Worm (Caenorhabditis elegans) whole organism, early embryonic: Measurements from ENCODE around the gene sre-26.

ENCODE experiments used
- B0310.2 ChIP-seq: sonication (generic microtip); optimal IDR thresholded peaks from 2 replicates; lab custom pipeline; 2016; ENCODE audit warnings: mild to moderate bottlenecking, missing genetic modification characterization, missing compliant biosample characterization
- F13C5.2 ChIP-seq: sonication (generic microtip); optimal IDR thresholded peaks from 2 replicates; lab custom pipeline; 2017; ENCODE audit warnings: mild to moderate bottlenecking, missing genetic modification characterization, inconsistent platforms, missing compliant biosample characterization
- aly-1 ChIP-seq: sonication (generic microtip); optimal IDR thresholded peaks from 2 replicates; lab custom pipeline; 2016; ENCODE audit warnings: missing genetic modification characterization, missing compliant biosample characterization
- ama-1 ChIP-seq: fragments of 150-350 bp; optimal IDR thresholded peaks from 2 replicates; lab custom pipeline; 2014
- ceh-13 ChIP-seq: fragments of 200-800 bp; sonication (Bioruptor generic); optimal IDR thresholded peaks from 2 replicates; lab custom pipeline; 2018; ENCODE audit warnings: mild to moderate bottlenecking, missing genetic modification characterization, missing compliant biosample characterization
- ceh-36 ChIP-seq: sonication (generic microtip); optimal IDR thresholded peaks from 2 replicates; lab custom pipeline; 2016; ENCODE audit warnings: missing genetic modification characterization, inconsistent platforms, missing compliant biosample characterization
- ets-7 ChIP-seq: sonication (generic microtip); optimal IDR thresholded peaks from 2 replicates; lab custom pipeline; 2016; ENCODE audit warnings: missing genotype, missing genetic modification characterization, missing compliant biosample characterization
- flt-1 ChIP-seq: fragments of 200-800 bp; sonication (Bioruptor generic); IDR thresholded peaks from 2 replicates; pipeline ENCODE4 v1.3.6; 2022; ENCODE audit warnings: missing genetic modification characterization, missing compliant biosample characterization
- hmbx-1 ChIP-seq: sonication (generic microtip); optimal IDR thresholded peaks from 2 replicates; lab custom pipeline; 2016; ENCODE audit warnings: mild to moderate bottlenecking, missing genetic modification characterization, missing compliant biosample characterization
- hmg-4 ChIP-seq: fragments of 200-800 bp; sonication (Bioruptor generic); optimal IDR thresholded peaks from 2 replicates; lab custom pipeline; 2018; ENCODE audit warnings: mild to moderate bottlenecking, missing genetic modification characterization, missing compliant biosample characterization
- hnd-1 ChIP-seq: sonication (generic microtip); optimal IDR thresholded peaks from 2 replicates; lab custom pipeline; 2016; ENCODE audit warnings: missing genetic modification characterization, missing compliant biosample characterization
- pes-1 ChIP-seq: fragments of 200-800 bp; sonication (Bioruptor generic); IDR thresholded peaks from 2 replicates; pipeline ENCODE4 v1.3.6; 2022; ENCODE audit warnings: missing genetic modification reagents, missing genetic modification characterization, missing compliant biosample characterization
- scrt-1 ChIP-seq: fragments of 200-800 bp; sonication (Bioruptor generic); IDR thresholded peaks from 2 replicates; pipeline ENCODE4 v1.3.6; 2022; ENCODE audit warnings: missing genetic modification characterization, missing compliant biosample characterization
- sea-1 ChIP-seq: fragments of 200-800 bp; sonication (Bioruptor generic); conservative IDR thresholded peaks from 2 replicates; pipeline ENCODE4 v1.3.6; 2022; ENCODE audit warnings: missing genetic modification characterization, missing compliant biosample characterization
- tbx-11 ChIP-seq: fragments of 200-800 bp; sonication (Bioruptor generic); IDR thresholded peaks from 2 replicates; pipeline ENCODE4 v1.3.6; 2022; ENCODE audit warnings: missing genetic modification characterization, missing compliant biosample characterization
- tbx-37 ChIP-seq: fragments of 200-800 bp; sonication (Bioruptor generic); conservative IDR thresholded peaks from 2 replicates; pipeline ENCODE4 v1.3.6; 2022; ENCODE audit warnings: missing genetic modification reagents, missing genetic modification characterization, missing compliant biosample characterization
- tra-4 ChIP-seq: sonication (generic microtip); optimal IDR thresholded peaks from 2 replicates; lab custom pipeline; 2017; ENCODE audit warnings: missing genetic modification characterization, missing compliant biosample characterization

sre-26 gene

DNA sequence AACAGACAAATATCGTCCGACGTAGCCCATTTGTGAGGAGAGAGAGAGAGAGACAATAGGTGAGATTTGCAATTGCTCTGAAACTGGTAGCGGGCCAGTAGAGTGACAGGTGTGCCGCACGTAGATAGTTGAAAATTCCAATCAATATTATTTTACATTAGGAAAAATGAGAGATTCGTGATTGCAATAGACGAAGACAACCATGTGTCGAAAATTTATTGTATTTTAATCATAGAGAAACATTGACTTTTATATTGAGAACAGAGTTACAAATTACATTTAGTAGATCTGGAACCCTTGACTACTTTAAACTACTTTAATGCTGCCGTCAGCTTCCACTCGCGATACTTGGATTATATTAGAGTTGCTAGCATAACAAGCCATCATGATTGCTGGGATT lies 8.0 kb downstream of the sre-26 start, which contains the start of gene Y57A10C.1:
Gene Y57A10C.1, minus strand, starts transcription at position 101 of the 400 bp plus-strand sequence.
- TF ChIP-seq aly-1 (tag; lab: Kevin White, UChicago) = no peak
- no peak for TF ChIP-seq ceh-36
- TF ChIP-seq sea-1 (GFP tag; lab: Robert Waterston, UW) = no peak
- no peak for TF ChIP-seq hmbx-1 (tag; lab: Kevin White, UChicago)
- no peak for TF ChIP-seq flt-1 (GFP tag; lab: Robert Waterston, UW)
- no peak for TF ChIP-seq tra-4 (tag; lab: Kevin White, UChicago)
- no peak for TF ChIP-seq hmg-4
- TF ChIP-seq scrt-1 (GFP tag; lab: Robert Waterston, UW) = no peak
- no peak for TF ChIP-seq tbx-11
- TF ChIP-seq pes-1 (GFP tag; lab: Robert Waterston, UW) = no peak
- no peak for TF ChIP-seq tbx-37 (GFP tag; lab: Robert Waterston, UW)
- no peak for TF ChIP-seq F13C5.2
- no peak for TF ChIP-seq hnd-1 (tag; lab: Kevin White, UChicago)
- no peak for TF ChIP-seq ceh-13 (GFP tag; lab: Kevin White, UChicago)
- no peak for TF ChIP-seq B0310.2 (tag; lab: Kevin White, UChicago)
- no peak for TF ChIP-seq ama-1 (lab: Kevin White, UChicago)
- no peak for TF ChIP-seq ets-7

DNA sequence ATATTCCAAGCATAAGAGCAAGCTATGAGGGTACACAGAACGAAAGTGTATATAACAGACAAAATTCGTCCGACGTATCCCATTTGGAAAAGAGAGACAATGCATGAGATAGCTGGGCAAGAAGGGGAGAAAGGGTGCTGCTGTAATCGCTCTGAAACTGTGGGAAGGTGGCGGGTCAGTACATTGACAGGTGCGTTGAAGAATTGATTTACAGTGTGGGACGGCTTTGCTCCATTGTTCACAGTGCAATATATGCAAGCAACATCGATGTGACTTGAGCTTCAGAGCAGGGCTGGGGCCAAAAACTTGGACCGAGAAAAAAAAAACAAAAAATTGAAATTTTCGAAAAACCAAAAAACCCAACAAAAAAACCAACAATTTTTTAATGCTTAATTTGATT lies 10.3 kb downstream of the sre-26 start, which contains the start of gene F57G9.3:
Gene F57G9.3, minus strand, starts transcription at position 101 of the 400 bp plus-strand sequence.
- TF ChIP-seq F13C5.2 = no peak
- no peak for TF ChIP-seq hmbx-1 (tag; lab: Kevin White, UChicago)
- TF ChIP-seq B0310.2 (tag; lab: Kevin White, UChicago) = no peak
- TF ChIP-seq tra-4 (tag; lab: Kevin White, UChicago) = no peak
- TF ChIP-seq ceh-36 = no peak
- TF ChIP-seq aly-1 (tag; lab: Kevin White, UChicago) = no peak
- no peak for TF ChIP-seq sea-1 (GFP tag; lab: Robert Waterston, UW)
- TF ChIP-seq scrt-1 (GFP tag; lab: Robert Waterston, UW) = no peak
- TF ChIP-seq tbx-37 (GFP tag; lab: Robert Waterston, UW) = no peak
- no peak for TF ChIP-seq ama-1 (lab: Kevin White, UChicago)
- TF ChIP-seq hnd-1 (tag; lab: Kevin White, UChicago) = no peak
- TF ChIP-seq hmg-4 = no peak

ce11 chrII:12408717-12409116 lies 11.7 kb downstream of the sre-26 start, which contains the start of gene sre-31:
TSS of gene sre-31 (minus strand) at chrII:12408817.
- TF ChIP-seq hnd-1 (tag; lab: Kevin White, UChicago) (no peak), F13C5.2 (no peak), ceh-13 (GFP tag; lab: Kevin White, UChicago) (no peak), aly-1 (tag; lab: Kevin White, UChicago) (no peak), ama-1 (lab: Kevin White, UChicago) (no peak), ets-7 (no peak), hmbx-1 (tag; lab: Kevin White, UChicago) (no peak), tra-4 (tag; lab: Kevin White, UChicago) (no peak), sea-1 (GFP tag; lab: Robert Waterston, UW) (no peak), pes-1 (GFP tag; lab: Robert Waterston, UW) (no peak), tbx-37 (GFP tag; lab: Robert Waterston, UW) (no peak), scrt-1 (GFP tag; lab: Robert Waterston, UW) (no peak), flt-1 (GFP tag; lab: Robert Waterston, UW) (no peak), ceh-36 (no peak), tbx-11 (no peak), B0310.2 (tag; lab: Kevin White, UChicago) (no peak), hmg-4 (no peak)

- TF ChIP-seq tra-4 (tag; lab: Kevin White, UChicago) = no peak
- TF ChIP-seq flt-1 (GFP tag; lab: Robert Waterston, UW) = no peak
- TF ChIP-seq scrt-1 (GFP tag; lab: Robert Waterston, UW) = no peak
- TF ChIP-seq hmg-4 = no peak
- no peak for TF ChIP-seq pes-1 (GFP tag; lab: Robert Waterston, UW)
- TF ChIP-seq ceh-36 = no peak
- TF ChIP-seq F13C5.2 = no peak
- TF ChIP-seq hnd-1 (tag; lab: Kevin White, UChicago) = no peak
Measured at ce11 chrII:12406394-12406793, 14.0 kb downstream of the sre-26 start, which contains the start of gene sre-30. TSS of gene sre-30 (minus strand) at chrII:12406494.

- no peak for TF ChIP-seq flt-1 (GFP tag; lab: Robert Waterston, UW)
- no peak for TF ChIP-seq tbx-11
- TF ChIP-seq hnd-1 (tag; lab: Kevin White, UChicago) = no peak
- TF ChIP-seq hmg-4 = no peak
- TF ChIP-seq scrt-1 (GFP tag; lab: Robert Waterston, UW) = no peak
- no peak for TF ChIP-seq aly-1 (tag; lab: Kevin White, UChicago)
- TF ChIP-seq F13C5.2 = no peak
- TF ChIP-seq ceh-36 = no peak
- no peak for TF ChIP-seq B0310.2 (tag; lab: Kevin White, UChicago)
- no peak for TF ChIP-seq ets-7
- no peak for TF ChIP-seq tra-4 (tag; lab: Kevin White, UChicago)
- TF ChIP-seq ceh-13 (GFP tag; lab: Kevin White, UChicago) = no peak
- no peak for TF ChIP-seq pes-1 (GFP tag; lab: Robert Waterston, UW)
- TF ChIP-seq sea-1 (GFP tag; lab: Robert Waterston, UW) = no peak
- TF ChIP-seq tbx-37 (GFP tag; lab: Robert Waterston, UW) = no peak
- TF ChIP-seq ama-1 (lab: Kevin White, UChicago) = no peak
- TF ChIP-seq hmbx-1 (tag; lab: Kevin White, UChicago) = no peak
Measured at ce11 chrII:12401791-12402190, 18.6 kb downstream of the sre-26 start, which contains the start of gene sre-29. TSS of gene sre-29 (minus strand) at chrII:12401891.

ce11 chrII:12397656-12398055 lies 22.7 kb downstream of the sre-26 start, which contains the start of gene F57G9.7:
TSS of gene F57G9.7 (minus strand) at chrII:12397756.
- no peak for TF ChIP-seq B0310.2 (tag; lab: Kevin White, UChicago)
- TF ChIP-seq hmbx-1 (tag; lab: Kevin White, UChicago) = no peak
- no peak for TF ChIP-seq ama-1 (lab: Kevin White, UChicago)
- TF ChIP-seq hmg-4 = no peak
- no peak for TF ChIP-seq hnd-1 (tag; lab: Kevin White, UChicago)
- TF ChIP-seq pes-1 (GFP tag; lab: Robert Waterston, UW) = no peak
- no peak for TF ChIP-seq ceh-36
- no peak for TF ChIP-seq sea-1 (GFP tag; lab: Robert Waterston, UW)

DNA sequence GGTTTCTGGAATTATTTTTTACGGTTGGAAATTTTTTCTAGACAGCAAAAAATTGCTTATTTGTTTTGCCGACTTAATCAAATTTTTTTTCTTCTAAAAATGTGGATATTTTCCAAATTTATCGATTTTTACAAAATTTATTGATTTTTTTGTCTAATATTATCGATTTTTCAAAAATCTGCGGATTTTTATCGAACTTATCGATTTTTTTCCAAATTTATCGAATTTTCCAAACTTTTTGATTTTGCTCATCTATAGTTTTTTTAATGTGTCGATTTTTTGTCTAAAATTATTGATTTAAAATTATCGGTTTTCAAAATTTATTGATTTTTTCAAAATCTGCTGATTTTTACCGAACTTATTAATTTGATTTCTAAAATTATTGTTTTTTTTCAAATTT lies 26.2 kb downstream of the sre-26 start:
- TF ChIP-seq ets-7 (no peak), ama-1 (lab: Kevin White, UChicago) (no peak), B0310.2 (tag; lab: Kevin White, UChicago) (no peak), tbx-37 (GFP tag; lab: Robert Waterston, UW) (no peak), ceh-36 (no peak), hmg-4 (no peak), aly-1 (tag; lab: Kevin White, UChicago) (no peak), tbx-11 (no peak), scrt-1 (GFP tag; lab: Robert Waterston, UW) (no peak), ceh-13 (GFP tag; lab: Kevin White, UChicago) (no peak), sea-1 (GFP tag; lab: Robert Waterston, UW) (no peak)
